Fruit fly (Drosophila melanogaster): ENCODE results near the gene Ip259.

The Ip259 gene

DNA sequence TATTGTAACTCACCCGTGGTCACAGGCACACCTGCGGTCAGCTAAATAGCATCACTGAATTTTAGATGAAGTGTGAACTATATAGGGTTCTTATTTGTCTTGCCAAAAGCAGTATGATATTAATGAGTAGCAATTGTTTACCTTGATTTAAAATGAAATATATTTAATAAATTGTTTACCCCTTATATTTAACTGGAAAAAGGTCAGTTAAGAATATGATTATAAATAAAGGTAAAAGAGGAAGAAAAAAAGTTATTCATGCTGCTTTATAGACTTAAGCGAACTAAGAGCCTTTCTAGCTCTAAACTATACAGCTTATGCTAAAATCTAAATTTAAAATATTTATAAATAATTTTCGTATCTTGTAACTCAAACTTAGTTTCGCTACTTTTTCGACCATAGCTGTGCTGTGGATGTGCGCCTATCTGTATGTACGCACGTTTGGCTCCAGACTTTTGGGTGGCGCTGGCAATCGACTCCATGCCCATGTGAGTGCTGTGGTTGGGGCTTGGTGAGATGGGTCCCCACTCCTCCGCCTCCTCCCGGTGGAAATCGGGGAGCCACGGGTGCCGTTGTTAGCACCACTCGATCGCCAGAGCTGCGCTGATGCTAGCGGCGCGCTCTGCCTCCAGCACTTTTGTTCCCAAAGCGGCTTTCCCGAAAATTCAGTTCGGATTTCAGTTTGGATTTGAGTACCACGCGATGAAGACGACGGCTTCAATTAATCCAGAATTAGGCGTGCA, 34.1 kb downstream of the Ip259 start, which contains the start of gene loh (continued):
- TF ChIP-seq CG14965 (GFP tag; optimal IDR thresholded peaks at IDR 0.05; ENCODE audit: borderline replicate concordance) (no peak), ttk (GFP tag; IDR thresholded peaks at IDR 0.05) (0 out of 2 replicates have a peak, but pooled peaks have one; percentile 38), unc-4 (GFP tag; IDR thresholded peaks at IDR 0.05; ENCODE audit: partially characterized antibody) (no peak), CG10366 (GFP tag; IDR thresholded peaks at IDR 0.05) (0 out of 2 replicates have a peak, but pooled peaks have one; percentile 8), prd (optimal IDR thresholded peaks at IDR 0.05) (no peak), prd (GFP tag; IDR thresholded peaks at IDR 0.05) (no peak), lov (optimal IDR thresholded peaks at IDR 0.05) (no peak), lov (GFP tag; IDR thresholded peaks at IDR 0.05) (0 out of 3 replicates have a peak, but pooled peaks have one; percentile 15), CG5180 (GFP tag; optimal IDR thresholded peaks at IDR 0.05) (peak; percentile 65), CG1024 (GFP tag; IDR thresholded peaks at IDR 0.05) (0 out of 2 replicates have a peak, but pooled peaks have one; percentile 24), zfh1 (GFP tag; IDR thresholded peaks at IDR 0.05) (0 out of 3 replicates have a peak, but pooled peaks have one; percentile 40), CG1602 (GFP tag; optimal IDR thresholded peaks at IDR 0.05) (peak; percentile 61), Xbp1 (GFP tag; optimal IDR thresholded peaks at IDR 0.05) (peak; percentile 46), CG11723 (GFP tag; optimal IDR thresholded peaks at IDR 0.05) (peak; percentile 53), twi (tag; optimal IDR thresholded peaks at IDR 0.05) (peak; percentile 42), Chrac-16 (GFP tag; optimal IDR thresholded peaks at IDR 0.05) (no peak), scrt (GFP tag; optimal IDR thresholded peaks at IDR 0.05) (no peak), CG8924 (tag; optimal IDR thresholded peaks at IDR 0.05) (peak; percentile 77), trem (tag; optimal IDR thresholded peaks at IDR 0.05) (peak; percentile 24), Gsc (GFP tag; IDR thresholded peaks at IDR 0.05) (no peak), stc (GFP tag; IDR thresholded peaks at IDR 0.05) (0 out of 2 replicates have a peak, but pooled peaks have one; percentile 39), CG4820 (GFP tag; optimal IDR thresholded peaks at IDR 0.05) (peak; percentile 52), hb (GFP tag; IDR thresholded peaks at IDR 0.05; ENCODE audit: partially characterized antibody) (no peak), CG6683 (GFP tag; optimal IDR thresholded peaks at IDR 0.05) (peak; percentile 10), z (GFP tag; IDR thresholded peaks at IDR 0.05) (0 out of 3 replicates have a peak, but pooled peaks have one; percentile 12), exex (tag; optimal IDR thresholded peaks at IDR 0.05) (no peak), CG3838 (GFP tag; optimal IDR thresholded peaks at IDR 0.05) (no peak), CoRest (tag; optimal IDR thresholded peaks at IDR 0.05) (peak; percentile 73), Eip74EF (GFP tag; optimal IDR thresholded peaks at IDR 0.05) (peak in 1 of 2 experiments; percentile 67), CG4424 (GFP tag; optimal IDR thresholded peaks at IDR 0.05) (peak; percentile 64), CG6272 (GFP tag; IDR thresholded peaks at IDR 0.05) (no peak), CG13296 (GFP tag; optimal IDR thresholded peaks at IDR 0.05) (peak; percentile 9), CG17385 (GFP tag; optimal IDR thresholded peaks at IDR 0.05) (peak; percentile 65), CG33557 (GFP tag; optimal IDR thresholded peaks at IDR 0.05) (no peak), CG17359 (tag; optimal IDR thresholded peaks at IDR 0.05) (peak; percentile 52), cg (GFP tag; optimal IDR thresholded peaks at IDR 0.05) (peak; percentile 3), Mrtf (GFP tag; IDR thresholded peaks at IDR 0.05) (no peak), CG6689 (GFP tag; IDR thresholded peaks at IDR 0.05) (peak; percentile 55), ham (GFP tag; IDR thresholded peaks at IDR 0.05) (no peak), zen (tag; optimal IDR thresholded peaks at IDR 0.05) (peak; percentile 21), D (optimal IDR thresholded peaks at IDR 0.05) (no peak), D (GFP tag; optimal IDR thresholded peaks at IDR 0.05) (peak; percentile 74), danr (GFP tag; IDR thresholded peaks at IDR 0.05) (peak; percentile 36; the same call in 1 of the 2 replicates), pan (optimal IDR thresholded peaks at IDR 0.05) (no peak), pan (GFP tag; optimal IDR thresholded peaks at IDR 0.05 in 1 of 2, IDR thresholded peaks at IDR 0.05 in 1 of 2) (peak in 1 of 2 experiments; percentile 38), CG5953 (GFP tag; IDR thresholded peaks at IDR 0.05) (no peak), Sox100B (GFP tag; optimal IDR thresholded peaks at IDR 0.05) (peak; percentile 85), dmrt99B (tag; optimal IDR thresholded peaks at IDR 0.05) (peak; percentile 64), Fer3 (tag; optimal IDR thresholded peaks at IDR 0.05) (no peak)
